Worm (Caenorhabditis elegans): Measurements from ENCODE around the gene nhr-51.

DNA sequence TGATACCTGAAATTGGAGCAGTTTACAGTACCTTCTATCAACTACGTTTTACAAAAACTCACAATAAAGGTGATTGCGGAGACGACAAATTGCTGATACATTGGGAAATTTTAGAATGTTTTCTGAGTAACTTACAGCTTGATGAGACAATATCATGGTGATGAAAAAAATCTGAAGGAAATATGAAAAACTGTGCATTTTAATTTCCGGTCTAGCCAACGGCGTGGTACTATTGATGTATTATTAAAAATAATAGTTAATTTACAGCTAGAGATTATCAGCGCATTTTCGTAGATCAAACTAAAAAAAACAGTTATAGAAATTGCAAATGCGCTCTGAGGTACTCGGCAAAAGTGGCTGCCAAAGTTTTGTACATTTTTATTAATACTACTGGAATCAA lies 24.3 kb downstream of the nhr-51 start, which contains the start of gene srx-29:
- TF ChIP-seq sea-2 (GFP tag; optimal IDR thresholded peaks at IDR 0.05) (no peak), zag-1 (tag; optimal IDR thresholded peaks at IDR 0.05) (no peak), skn-1 (tag; optimal IDR thresholded peaks at IDR 0.05) (no peak), nhr-12 (tag; optimal IDR thresholded peaks at IDR 0.05) (no peak), ztf-11 (tag; optimal IDR thresholded peaks at IDR 0.05) (no peak), lin-15B (tag; optimal IDR thresholded peaks at IDR 0.05) (no peak)
